Worm (Caenorhabditis elegans): Measurements from ENCODE around the gene skr-16.

DNA sequence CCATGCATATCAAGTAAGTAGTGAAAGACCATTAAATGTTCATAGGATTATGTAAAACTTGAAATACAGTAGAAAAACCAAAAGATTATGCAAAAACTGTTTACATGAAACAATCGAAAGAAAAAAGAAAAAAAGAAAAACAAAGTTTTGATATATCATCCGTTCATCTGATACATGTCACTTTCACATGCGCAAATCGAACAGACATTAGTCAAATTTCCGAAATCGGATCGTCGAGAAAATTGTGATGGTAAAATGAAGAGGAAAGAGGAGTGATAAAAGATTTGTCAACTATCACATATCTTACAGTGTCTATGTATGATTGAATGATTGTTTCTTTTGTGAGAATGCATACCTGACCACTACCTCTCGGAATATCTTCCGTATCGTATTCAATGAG lies 40.5 kb downstream of the skr-16 start:
- TF ChIP-seq lin-13 (tag; optimal IDR thresholded peaks at IDR 0.05) (no peak), mep-1 (tag; optimal IDR thresholded peaks at IDR 0.05) (no peak), ceh-43 (GFP tag; optimal IDR thresholded peaks at IDR 0.05) (no peak), nhr-12 (tag; optimal IDR thresholded peaks at IDR 0.05) (no peak), unc-62 (GFP tag; optimal IDR thresholded peaks at IDR 0.05) (no peak), snpc-4 (tag; optimal IDR thresholded peaks at IDR 0.05) (no peak), lsy-2 (tag; optimal IDR thresholded peaks at IDR 0.05) (no peak), nhr-28 (tag; optimal IDR thresholded peaks at IDR 0.05) (no peak)

All from whole organism, mixed stage, embryonic.